Fruit fly (Drosophila melanogaster): Measurements from ENCODE around the gene Fit1.

Fit1 gene

DNA sequence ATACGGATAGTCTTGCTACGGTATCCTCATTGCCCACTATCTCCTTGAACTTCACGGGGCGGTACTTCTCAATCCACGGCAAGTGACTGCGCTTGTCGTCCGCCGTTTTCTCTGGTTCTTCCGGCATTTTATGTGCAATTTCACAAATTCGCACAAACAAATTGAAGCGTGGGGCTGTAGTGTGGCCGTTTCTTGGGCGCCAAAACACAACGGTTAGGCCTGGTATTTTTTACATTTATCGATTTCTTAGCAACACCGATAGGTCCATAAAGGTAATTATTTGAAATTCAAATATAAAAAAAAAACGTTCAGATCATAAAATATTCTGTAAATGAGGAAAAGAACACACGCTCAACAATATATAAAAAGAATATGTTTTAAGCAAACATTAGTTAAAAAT, 32.5 kb downstream of the Fit1 start, which contains the start of gene RfC4:
Gene RfC4 (minus strand): TSS at position 182 of the 400 bp plus-strand sequence.
- TF ChIP-seq CG8478 (optimal IDR thresholded peaks at IDR 0.05) (no peak), CTCF (optimal IDR thresholded peaks at IDR 0.05) (peak in 1 of 2 experiments; percentile 1)

- TF ChIP-seq CG8478 (optimal IDR thresholded peaks at IDR 0.05): no peak
- TF ChIP-seq CTCF (optimal IDR thresholded peaks at IDR 0.05): peak in 1 of 2 experiments; percentile 43
These were observed 35.6 kb downstream of the Fit1 start, which contains the start of the genes Rop and Ras64B for dm6 chr3L:4138804-4139521. Gene Rop, minus strand, starts transcription at chr3L:4138996. Gene Ras64B, plus strand, starts transcription at chr3L:4139076.

dm6 chr3L:4141167-4141566, 37.8 kb downstream of the Fit1 start, which contains the start of gene Akh:
Gene Akh, plus strand, starts transcription at chr3L:4141467.
- TF ChIP-seq CG8478 (optimal IDR thresholded peaks at IDR 0.05) (no peak), CTCF (optimal IDR thresholded peaks at IDR 0.05) (no peak)

DNA sequence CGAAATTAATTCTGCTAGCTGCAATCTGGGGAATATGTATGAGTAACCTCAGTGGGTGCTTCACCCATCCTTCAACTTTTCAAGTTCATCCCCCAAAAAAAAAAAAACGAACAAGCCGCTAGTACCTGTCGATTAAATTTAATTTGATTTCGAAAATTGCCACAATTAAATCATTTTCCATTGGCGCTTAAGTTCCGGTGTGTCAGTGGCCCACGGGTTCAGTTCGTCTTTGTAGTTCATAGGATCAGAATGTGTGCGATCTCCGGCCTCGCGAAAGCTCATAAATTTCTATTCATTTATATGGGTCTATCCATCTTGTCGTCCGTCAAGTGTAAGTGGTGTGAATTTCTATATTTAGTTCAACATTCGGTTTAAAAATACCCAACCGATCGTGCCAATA, 38.7 kb downstream of the Fit1 start, which contains the start of gene CG32260:
Gene CG32260 (plus strand): TSS at position 301 of the 400 bp plus-strand sequence.
- TF ChIP-seq CTCF (optimal IDR thresholded peaks at IDR 0.05) (no peak), CG8478 (optimal IDR thresholded peaks at IDR 0.05) (no peak)

- no peak for TF ChIP-seq CTCF (optimal IDR thresholded peaks at IDR 0.05)
These were observed 41.9 kb downstream of the Fit1 start for dm6 chr3L:4145229-4145628.

DNA sequence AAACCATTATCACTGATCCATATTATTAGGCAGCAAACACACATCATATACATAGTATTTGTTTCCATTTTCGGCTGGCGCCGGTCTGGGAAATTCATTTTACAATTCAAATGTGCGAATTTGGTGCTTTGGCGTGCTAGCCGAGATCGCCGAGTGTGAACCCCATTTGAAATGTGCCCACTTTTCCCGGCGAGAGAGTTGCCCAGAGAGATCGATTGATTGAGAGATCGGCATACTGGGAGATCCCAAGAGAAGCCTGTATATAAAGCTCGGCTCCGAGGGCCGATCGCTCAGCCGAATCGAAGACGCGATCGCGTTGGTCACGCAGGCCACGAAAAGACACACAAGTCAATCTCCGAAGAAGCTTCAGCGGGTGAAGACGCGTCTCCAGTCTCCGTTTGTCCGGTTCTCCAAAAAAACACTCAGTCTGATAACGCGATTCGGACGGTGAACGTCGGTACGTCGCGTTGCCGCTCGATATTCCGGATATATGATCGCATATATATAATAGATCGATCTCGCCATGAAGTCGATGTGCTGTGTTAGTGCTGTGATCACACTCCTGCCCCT, 45.1 kb downstream of the Fit1 start, which contains the start of gene CG1299:
Gene CG1299 (plus strand): TSS at position 291 of the 570 bp plus-strand sequence.
- TF ChIP-seq CTCF (optimal IDR thresholded peaks at IDR 0.05): no peak
- no peak for TF ChIP-seq CG8478 (optimal IDR thresholded peaks at IDR 0.05)
